Worm (Caenorhabditis elegans): Measurements from ENCODE around the gene lelo-3.

The lelo-3 gene

ce11 chrX:6057580-6058305 is 35.4 kb upstream of the lelo-3 start, which contains the start of gene gln-1 (continued):
- TF ChIP-seq ceh-82 (tag; optimal IDR thresholded peaks at IDR 0.05) (no peak), nhr-77 (tag; optimal IDR thresholded peaks at IDR 0.05) (peak; percentile 45), pqm-1 (tag; optimal IDR thresholded peaks at IDR 0.05) (peak; percentile 70), nhr-41 (GFP tag; IDR thresholded peaks at IDR 0.05) (no peak), dmd-9 (GFP tag; IDR thresholded peaks at IDR 0.05) (no peak)

- peak in 1 of 2 experiments; percentile 43 for TF ChIP-seq lsy-2 (tag; optimal IDR thresholded peaks at IDR 0.05)
- no peak for TF ChIP-seq hmg-1.1 (GFP tag; IDR thresholded peaks at IDR 0.05)
- no peak for TF ChIP-seq daf-16 (GFP tag; optimal IDR thresholded peaks at IDR 0.05)
- peak; percentile 13 for TF ChIP-seq daf-16 (tag; optimal IDR thresholded peaks at IDR 0.05)
- peak; percentile 31 for TF ChIP-seq dve-1 (tag; optimal IDR thresholded peaks at IDR 0.05; ENCODE audit: insufficient read depth)
- peak; percentile 4 for TF ChIP-seq dpl-1 (GFP tag; optimal IDR thresholded peaks at IDR 0.05)
Measured at ce11 chrX:6052744-6053143, 30.4 kb upstream of the lelo-3 start, which contains the start of gene C45B2.6. Gene C45B2.6, plus strand, starts transcription at chrX:6052879.

ce11 chrX:6050849-6051248 is 28.5 kb upstream of the lelo-3 start:
- TF ChIP-seq madf-5 (GFP tag; IDR thresholded peaks at IDR 0.05) (no peak), mxl-3 (GFP tag; optimal IDR thresholded peaks at IDR 0.05) (peak; percentile 26), ztf-7 (tag; optimal IDR thresholded peaks at IDR 0.05) (no peak), zag-1 (tag; optimal IDR thresholded peaks at IDR 0.05) (no peak), nhr-28 (tag; optimal IDR thresholded peaks at IDR 0.05) (peak; percentile 69), vab-7 (GFP tag; IDR thresholded peaks at IDR 0.05) (no peak), attf-4 (tag; optimal IDR thresholded peaks at IDR 0.05) (no peak), fos-1 (tag; optimal IDR thresholded peaks at IDR 0.05) (no peak), nhr-11 (tag; optimal IDR thresholded peaks at IDR 0.05) (no peak), mep-1 (tag; optimal IDR thresholded peaks at IDR 0.05) (no peak), snpc-4 (tag; optimal IDR thresholded peaks at IDR 0.05) (no peak), lin-1 (GFP tag; IDR thresholded peaks at IDR 0.05) (no peak), lin-39 (tag; optimal IDR thresholded peaks at IDR 0.05) (no peak), Y75B8A.6 (GFP tag; IDR thresholded peaks at IDR 0.05) (no peak), mxl-2 (GFP tag; conservative IDR thresholded peaks at IDR 0.05) (no peak), daf-8 (GFP tag; IDR thresholded peaks at IDR 0.05) (no peak), Y105C5A.15 (GFP tag; IDR thresholded peaks at IDR 0.05) (no peak), lsy-2 (tag; optimal IDR thresholded peaks at IDR 0.05) (no peak), unc-62 (GFP tag; optimal IDR thresholded peaks at IDR 0.05 in 1 of 2) (peak in 1 of 2 experiments; percentile 32), unc-62 (tag; optimal IDR thresholded peaks at IDR 0.05) (no peak), skn-1 (tag; optimal IDR thresholded peaks at IDR 0.05) (no peak)

ce11 chrX:6050078-6050477 is 27.7 kb upstream of the lelo-3 start:
- no peak for TF ChIP-seq daf-16 (GFP tag; optimal IDR thresholded peaks at IDR 0.05)
- TF ChIP-seq daf-16 (tag; optimal IDR thresholded peaks at IDR 0.05), result peak; percentile 26
- TF ChIP-seq hlh-11 (tag; optimal IDR thresholded peaks at IDR 0.05), result peak; percentile 37
- TF ChIP-seq snpc-4 (tag; optimal IDR thresholded peaks at IDR 0.05), result no peak
- TF ChIP-seq ceh-28 (tag; optimal IDR thresholded peaks at IDR 0.05), result peak; percentile 20
- TF ChIP-seq nhr-28 (tag; optimal IDR thresholded peaks at IDR 0.05), result peak; percentile 49

- TF ChIP-seq nhr-76 (tag; optimal IDR thresholded peaks at IDR 0.05), result no peak
- TF ChIP-seq unc-62 (GFP tag; optimal IDR thresholded peaks at IDR 0.05 in 1 of 2), result no peak
- no peak for TF ChIP-seq unc-62 (tag; optimal IDR thresholded peaks at IDR 0.05)
- no peak for TF ChIP-seq set-16 (GFP tag; IDR thresholded peaks at IDR 0.05)
- no peak for TF ChIP-seq cey-2 (tag; optimal IDR thresholded peaks at IDR 0.05; ENCODE audit: borderline replicate concordance, insufficient read depth)
- no peak for TF ChIP-seq nhr-10 (tag; optimal IDR thresholded peaks at IDR 0.05)
Measured at ce11 chrX:6048508-6048907, 26.1 kb upstream of the lelo-3 start, which contains the start of gene pak-1. Gene pak-1, minus strand, starts transcription at chrX:6048608.

Data from whole organism, L4 larva.